Worm (Caenorhabditis elegans): Measurements from ENCODE around the gene osm-6.

- TF ChIP-seq hlh-17 (GFP tag; optimal IDR thresholded peaks at IDR 0.05; ENCODE audit: borderline replicate concordance) (no peak), pax-3 (tag; optimal IDR thresholded peaks at IDR 0.05) (no peak), lin-15B (tag; optimal IDR thresholded peaks at IDR 0.05) (no peak)
These were observed 5.3 kb downstream of the osm-6 start for ce11 chrV:11921689-11922517.

Data from whole organism, L1 larva.